Fruit fly (Drosophila melanogaster): ENCODE results near the gene sev.

dm6 chrX:11088778-11089340 is 2.8 kb upstream of the sev start, which contains the start of gene Vago:
- no peak for TF ChIP-seq CG8478 (optimal IDR thresholded peaks at IDR 0.05)
- no peak for TF ChIP-seq CTCF (optimal IDR thresholded peaks at IDR 0.05)

All from S2 (cell line).